Worm (Caenorhabditis elegans) whole organism, L1 larva: Measurements from ENCODE around the gene K09B11.4.

Experiments
- C16A3.4 ChIP-seq: fragments of 150-350 bp; optimal IDR thresholded peaks from 2 replicates; lab custom pipeline; 2014; ENCODE audit warnings: missing biosample characterization, missing genetic modification characterization
- F16B12.6 ChIP-seq: fragments of 150-350 bp; optimal IDR thresholded peaks from 2 replicates; lab custom pipeline; 2014; ENCODE audit warnings: missing biosample characterization, missing genetic modification characterization
- Y116A8C.19 ChIP-seq: sonication (generic microtip); optimal IDR thresholded peaks from 2 replicates; lab custom pipeline; 2016; ENCODE audit warnings: missing compliant biosample characterization, missing genetic modification characterization, borderline replicate concordance
- alr-1 ChIP-seq: fragments of 200-800 bp; sonication (Bioruptor generic); optimal IDR thresholded peaks from 2 replicates; lab custom pipeline; 2018; ENCODE audit warnings: borderline replicate concordance, mild to moderate bottlenecking, missing genetic modification characterization, missing compliant biosample characterization
- aly-2 ChIP-seq: fragments of 150-350 bp; optimal IDR thresholded peaks from 2 replicates; lab custom pipeline; 2014; ENCODE audit warnings: missing biosample characterization, missing genetic modification characterization
- ama-1 ChIP-seq: fragments of 150-350 bp; optimal IDR thresholded peaks from 2 replicates; lab custom pipeline; 2014
- blmp-1 ChIP-seq: fragments of 150-350 bp; optimal IDR thresholded peaks from 2 replicates; lab custom pipeline; 2014; ENCODE audit warnings: missing biosample characterization, missing genetic modification characterization
- ceh-82 ChIP-seq, 3 experiments: fragments of 150-350 bp in 1 of 3; sonication (generic microtip) in 2 of 3; optimal IDR thresholded peaks; 2 replicates each; lab custom pipeline; 2014 to 2017; ENCODE audit warnings: missing biosample characterization in 3 of 3, missing genetic modification characterization in 3 of 3
- ceh-88 ChIP-seq: fragments of 200-800 bp; sonication (Bioruptor generic); IDR thresholded peaks from 2 replicates; pipeline ENCODE4 v1.3.6; 2022; ENCODE audit warnings: missing genetic modification characterization, missing compliant biosample characterization
- dpl-1 ChIP-seq, 3 experiments: fragments of 150-350 bp in 2 of 3; sonication (generic microtip) in 1 of 3; optimal IDR thresholded peaks; 2 replicates each; lab custom pipeline; 2014 to 2017; ENCODE audit warnings: missing biosample characterization in 3 of 3, missing genetic modification characterization in 3 of 3, missing genetic modification reagents in 3 of 3
- dsc-1 ChIP-seq: sonication (generic microtip); optimal IDR thresholded peaks from 2 replicates; lab custom pipeline; 2016; ENCODE audit warnings: mild to moderate bottlenecking, missing genetic modification characterization, missing compliant biosample characterization
- efl-1 ChIP-seq, 4 experiments: fragments of 150-350 bp; optimal IDR thresholded peaks in 3 of 4; peaks in 1 of 4; 1 replicate in 1 of 4; 2 replicates in 3 of 4; lab custom pipeline; 2014; ENCODE audit warnings: missing biosample characterization in 2 of 4, missing genetic modification characterization in 2 of 4, missing genetic modification reagents in 2 of 4
- efl-3 ChIP-seq: fragments of 200-800 bp; sonication (Bioruptor generic); optimal IDR thresholded peaks from 2 replicates; lab custom pipeline; 2018; ENCODE audit warnings: mild to moderate bottlenecking, missing genetic modification characterization, missing compliant biosample characterization
- egl-13 ChIP-seq: sonication (generic microtip); optimal IDR thresholded peaks from 2 replicates; lab custom pipeline; 2016; ENCODE audit warnings: missing genotype, missing genetic modification reagents, missing genetic modification characterization, missing compliant biosample characterization
- elt-2 ChIP-seq: sonication (generic microtip); optimal IDR thresholded peaks from 2 replicates; lab custom pipeline; 2016; ENCODE audit warnings: missing genetic modification characterization, mild to moderate bottlenecking, inconsistent platforms, missing compliant biosample characterization, missing genetic modification reagents
- elt-3 ChIP-seq, 6 experiments: fragments of 150-350 bp in 1 of 6; sonication (generic microtip); optimal IDR thresholded peaks; 2 replicates each; lab custom pipeline; 2017 to 2018; ENCODE audit warnings: missing biosample characterization in 6 of 6, missing genetic modification characterization in 6 of 6, inconsistent platforms in 1 of 6
- ets-5 ChIP-seq: fragments of 200-800 bp; sonication (Bioruptor generic); IDR thresholded peaks from 2 replicates; pipeline ENCODE4 v1.3.6; 2022; ENCODE audit warnings: missing genetic modification characterization, missing compliant biosample characterization
- fkh-8 ChIP-seq: sonication (generic microtip); optimal IDR thresholded peaks from 2 replicates; lab custom pipeline; 2016; ENCODE audit warnings: mild to moderate bottlenecking, missing genetic modification characterization, missing compliant biosample characterization
- grh-1 ChIP-seq: fragments of 200-800 bp; sonication (Bioruptor generic); IDR thresholded peaks from 2 replicates; pipeline ENCODE4 v1.3.6; 2022; ENCODE audit warnings: missing genetic modification reagents, missing genetic modification characterization, missing compliant biosample characterization
- hlh-4 ChIP-seq: sonication (generic microtip); optimal IDR thresholded peaks from 2 replicates; lab custom pipeline; 2016; ENCODE audit warnings: mild to moderate bottlenecking, missing genetic modification characterization, missing compliant biosample characterization
- hpl-2 ChIP-seq: fragments of 150-350 bp; optimal IDR thresholded peaks from 2 replicates; lab custom pipeline; 2014; ENCODE audit warnings: missing biosample characterization, missing genetic modification reagents, missing genetic modification characterization
- jun-1 ChIP-seq: fragments of 150-350 bp; optimal IDR thresholded peaks from 2 replicates; lab custom pipeline; 2014; ENCODE audit warnings: missing biosample characterization, missing genetic modification reagents, missing genetic modification characterization
- lin-14 ChIP-seq: fragments of 200-800 bp; sonication (Bioruptor generic); optimal IDR thresholded peaks from 2 replicates; lab custom pipeline; 2018; ENCODE audit warnings: mild to moderate bottlenecking, missing genetic modification characterization, moderate library complexity, missing compliant biosample characterization
- lin-35 ChIP-seq, 2 experiments: fragments of 150-350 bp; optimal IDR thresholded peaks; 2 replicates each; lab custom pipeline; 2014; ENCODE audit warnings: missing biosample characterization in 2 of 2, missing genetic modification characterization in 2 of 2, missing genetic modification reagents in 2 of 2
- lin-39 ChIP-seq: fragments of 150-350 bp; optimal IDR thresholded peaks from 2 replicates; lab custom pipeline; 2014; ENCODE audit warnings: missing biosample characterization, missing genetic modification reagents, missing genetic modification characterization
- lir-3 ChIP-seq: sonication (generic microtip); optimal IDR thresholded peaks from 2 replicates; lab custom pipeline; 2016; ENCODE audit warnings: mild to moderate bottlenecking, missing genetic modification characterization, moderate library complexity, missing compliant biosample characterization; ENCODE audit not compliant: poor library complexity
- mab-9 ChIP-seq: fragments of 200-800 bp; sonication (Bioruptor generic); IDR thresholded peaks from 2 replicates; pipeline ENCODE4 v1.3.6; 2022; ENCODE audit warnings: missing genetic modification reagents, missing genetic modification characterization, missing compliant biosample characterization
- mdl-1 ChIP-seq, 2 experiments: fragments of 150-350 bp; optimal IDR thresholded peaks; 2 replicates each; lab custom pipeline; 2014 to 2017; ENCODE audit warnings: missing biosample characterization in 2 of 2, missing genetic modification characterization in 2 of 2, inconsistent platforms in 1 of 2
- mep-1 ChIP-seq: fragments of 150-350 bp; optimal IDR thresholded peaks from 2 replicates; lab custom pipeline; 2014; ENCODE audit warnings: missing biosample characterization, missing genetic modification characterization
- nhr-12 ChIP-seq: sonication (generic microtip); optimal IDR thresholded peaks from 2 replicates; lab custom pipeline; 2017; ENCODE audit warnings: missing biosample characterization, missing genetic modification characterization
- nhr-19 ChIP-seq: fragments of 200-800 bp; sonication (Bioruptor generic); conservative IDR thresholded peaks from 2 replicates; pipeline ENCODE4 v1.3.6; 2022; ENCODE audit warnings: missing genetic modification characterization, missing compliant biosample characterization
- nhr-20 ChIP-seq: sonication (generic microtip); optimal IDR thresholded peaks from 2 replicates; lab custom pipeline; 2016; ENCODE audit warnings: mild to moderate bottlenecking, missing genetic modification characterization, missing compliant biosample characterization
- nhr-237 ChIP-seq: fragments of 150-350 bp; optimal IDR thresholded peaks from 2 replicates; lab custom pipeline; 2014; ENCODE audit warnings: missing biosample characterization, missing genetic modification characterization
- nhr-28 ChIP-seq: fragments of 150-350 bp; optimal IDR thresholded peaks from 2 replicates; lab custom pipeline; 2014; ENCODE audit warnings: missing biosample characterization, missing genetic modification characterization
- nhr-47 ChIP-seq: sonication (generic microtip); optimal IDR thresholded peaks from 2 replicates; lab custom pipeline; 2016; ENCODE audit warnings: mild to moderate bottlenecking, missing genetic modification characterization, moderate library complexity, missing compliant biosample characterization
- nhr-71 ChIP-seq: sonication (generic microtip); optimal IDR thresholded peaks from 2 replicates; lab custom pipeline; 2016; ENCODE audit warnings: mild to moderate bottlenecking, missing genetic modification characterization, moderate library complexity, missing compliant biosample characterization
- nhr-77 ChIP-seq: fragments of 150-350 bp; optimal IDR thresholded peaks from 2 replicates; lab custom pipeline; 2014; ENCODE audit warnings: missing biosample characterization, missing genetic modification characterization
- nhr-84 ChIP-seq: sonication (generic microtip); optimal IDR thresholded peaks from 2 replicates; lab custom pipeline; 2017; ENCODE audit warnings: missing biosample characterization, missing genetic modification characterization
- nhr-85 ChIP-seq: sonication (generic microtip); peaks from one replicate; lab custom pipeline; 2016; ENCODE audit warnings: missing genetic modification characterization, inconsistent platforms, missing compliant biosample characterization
- pax-3 ChIP-seq: fragments of 200-800 bp; sonication (Bioruptor generic); optimal IDR thresholded peaks from 2 replicates; lab custom pipeline; 2018; ENCODE audit warnings: mild to moderate bottlenecking, missing genetic modification characterization, moderate library complexity, missing compliant biosample characterization
- pqm-1 ChIP-seq: sonication (generic microtip); optimal IDR thresholded peaks from 3 replicates; lab custom pipeline; 2017; ENCODE audit warnings: missing biosample characterization, missing genetic modification characterization
- rnt-1 ChIP-seq: sonication (generic microtip); optimal IDR thresholded peaks from 2 replicates; lab custom pipeline; 2016; ENCODE audit warnings: mild to moderate bottlenecking, missing genetic modification characterization, moderate library complexity, missing compliant biosample characterization
- sptf-1 ChIP-seq: fragments of 150-350 bp; optimal IDR thresholded peaks from 2 replicates; lab custom pipeline; 2014; ENCODE audit warnings: missing biosample characterization, missing genetic modification characterization
- tlp-1 ChIP-seq: fragments of 150-350 bp; optimal IDR thresholded peaks from 2 replicates; lab custom pipeline; 2014; ENCODE audit warnings: missing biosample characterization, missing genetic modification characterization
- unc-130 ChIP-seq: fragments of 150-350 bp; optimal IDR thresholded peaks from 2 replicates; lab custom pipeline; 2017; ENCODE audit warnings: missing biosample characterization, missing genetic modification characterization, inconsistent platforms
- unc-30 ChIP-seq: sonication (generic microtip); optimal IDR thresholded peaks from 2 replicates; lab custom pipeline; 2017; ENCODE audit warnings: missing biosample characterization, missing genetic modification characterization
- unc-98 ChIP-seq: fragments of 200-800 bp; sonication (Bioruptor generic); IDR thresholded peaks from 2 replicates; pipeline ENCODE4 v1.3.6; 2022; ENCODE audit warnings: missing genetic modification characterization, missing compliant biosample characterization
- vab-15 ChIP-seq: sonication (generic microtip); optimal IDR thresholded peaks from 2 replicates; lab custom pipeline; 2017; ENCODE audit warnings: missing genotype, mild to moderate bottlenecking, missing genetic modification characterization, missing compliant biosample characterization
- xbp-1 ChIP-seq: sonication (generic microtip); optimal IDR thresholded peaks from 2 replicates; lab custom pipeline; 2016; ENCODE audit warnings: missing genetic modification characterization, missing compliant biosample characterization
- zag-1 ChIP-seq: fragments of 150-350 bp; optimal IDR thresholded peaks from 2 replicates; lab custom pipeline; 2014; ENCODE audit warnings: missing biosample characterization, missing genetic modification characterization

K09B11.4 gene

DNA sequence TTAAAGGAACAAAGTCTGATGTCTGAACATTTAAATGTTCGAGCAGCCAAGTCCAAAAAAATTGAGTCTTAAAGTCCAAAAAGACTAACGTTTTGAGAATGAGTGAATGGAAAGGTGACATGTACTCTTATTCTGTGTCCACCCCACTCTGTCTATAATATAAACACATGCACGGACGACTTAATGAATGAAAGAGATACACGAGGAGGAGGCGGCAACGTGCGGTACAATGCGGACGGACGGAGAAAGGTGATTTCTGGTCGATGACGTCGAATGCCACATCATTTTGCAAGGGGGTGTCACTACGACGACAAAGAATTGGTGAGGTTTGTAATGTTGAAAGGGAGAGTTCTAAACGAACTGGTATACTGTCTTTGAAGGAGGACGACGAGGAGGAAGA is 34.7 kb upstream of the K09B11.4 start:
- peak; percentile 47 for TF ChIP-seq blmp-1
- no peak for TF ChIP-seq aly-2 (tag; lab: Kevin White, UChicago)
- no peak for TF ChIP-seq nhr-237 (tag; lab: Kevin White, UChicago)
- TF ChIP-seq grh-1 (GFP tag; lab: Robert Waterston, UW), result peak; percentile 15; the same call in 1 of the 2 replicates
- TF ChIP-seq mep-1, result no peak

DNA sequence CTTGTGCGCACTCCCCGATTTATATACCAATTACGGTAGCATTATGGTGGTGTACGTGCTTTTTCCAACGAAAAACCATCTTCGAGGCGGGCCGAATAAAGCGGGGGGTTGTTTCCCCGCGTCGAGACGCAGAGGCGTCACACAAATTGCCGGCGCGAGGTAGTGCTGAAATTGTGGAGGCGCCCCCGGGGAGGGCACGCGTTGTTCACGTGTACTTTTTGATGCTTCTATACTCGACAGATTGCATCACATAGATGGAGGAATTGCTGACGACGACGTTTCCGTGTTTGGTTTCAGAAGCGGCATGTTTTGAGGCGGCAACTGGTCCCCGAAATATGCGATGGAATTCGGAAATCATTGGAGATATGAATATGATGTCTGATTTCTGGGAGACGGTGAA is 34.1 kb upstream of the K09B11.4 start:
- peak in 3 of 6 experiments; percentile 36 to 81 (median 74) for TF ChIP-seq elt-3 (tag; optimal IDR thresholded peaks at IDR 0.05; lab: Kevin White, UChicago)
- peak; percentile 90 for TF ChIP-seq elt-2 (tag; lab: Kevin White, UChicago)
- TF ChIP-seq dpl-1 (GFP tag; optimal IDR thresholded peaks at IDR 0.05; lab: Kevin White, UChicago), result peak; percentile 44 to 53 (median 51)
- peak; percentile 77 for TF ChIP-seq jun-1
- TF ChIP-seq nhr-20 (tag; lab: Kevin White, UChicago), result peak; percentile 95
- peak; percentile 76 for TF ChIP-seq grh-1 (GFP tag; lab: Robert Waterston, UW)
- TF ChIP-seq zag-1 (tag; lab: Kevin White, UChicago), result no peak
- TF ChIP-seq hpl-2 (GFP tag; lab: Kevin White, UChicago), result no peak
- TF ChIP-seq lin-39 (tag; lab: Kevin White, UChicago), result no peak
- peak; percentile 96 for TF ChIP-seq nhr-85
- TF ChIP-seq efl-1 (optimal IDR thresholded peaks at IDR 0.05; lab: Kevin White, UChicago), result peak; percentile 66 to 81
- peak; percentile 40 to 96 for TF ChIP-seq efl-1 (GFP tag; optimal IDR thresholded peaks at IDR 0.05 in 1 of 2; lab: Kevin White, UChicago)
- TF ChIP-seq nhr-77, result peak; percentile 70
- no peak for TF ChIP-seq aly-2 (tag; lab: Kevin White, UChicago)
- no peak for TF ChIP-seq ama-1
- TF ChIP-seq unc-130 (tag; lab: Kevin White, UChicago), result peak; percentile 86
- TF ChIP-seq efl-3 (GFP tag; lab: Kevin White, UChicago), result no peak
- peak; percentile 78 for TF ChIP-seq pax-3 (tag; lab: Kevin White, UChicago)
- TF ChIP-seq mab-9 (GFP tag; lab: Robert Waterston, UW), result peak; percentile 71
- peak; percentile 79 for TF ChIP-seq xbp-1 (tag; lab: Kevin White, UChicago)
- no peak for TF ChIP-seq nhr-28 (tag; lab: Kevin White, UChicago)
- peak; percentile 85 for TF ChIP-seq rnt-1 (tag; lab: Kevin White, UChicago)
- TF ChIP-seq nhr-47 (tag; lab: Kevin White, UChicago), result peak; percentile 90
- TF ChIP-seq hlh-4 (tag; lab: Kevin White, UChicago), result no peak
- TF ChIP-seq egl-13 (tag; lab: Kevin White, UChicago), result peak; percentile 79
- TF ChIP-seq dsc-1 (tag; lab: Kevin White, UChicago), result peak; percentile 43
- TF ChIP-seq ceh-82 (tag; optimal IDR thresholded peaks at IDR 0.05; lab: Kevin White, UChicago), result peak; percentile 79 to 96 (median 84)
- peak; percentile 66 to 82 for TF ChIP-seq lin-35 (GFP tag; optimal IDR thresholded peaks at IDR 0.05; lab: Kevin White, UChicago)
- no peak for TF ChIP-seq tlp-1 (tag; lab: Kevin White, UChicago)
- TF ChIP-seq mdl-1 (tag; optimal IDR thresholded peaks at IDR 0.05; lab: Kevin White, UChicago), result peak in 1 of 2 experiments; percentile 90
- peak; percentile 75 for TF ChIP-seq C16A3.4 (tag; lab: Kevin White, UChicago)
- TF ChIP-seq blmp-1, result peak; percentile 50
- peak; percentile 8; the same call in 1 of the 2 replicates for TF ChIP-seq unc-98 (GFP tag; lab: Robert Waterston, UW)
- peak; percentile 69 for TF ChIP-seq vab-15 (tag; lab: Kevin White, UChicago)
- TF ChIP-seq ceh-88, result no peak; the same call in 1 of the 2 replicates
- peak; percentile 97 for TF ChIP-seq nhr-71 (tag; lab: Kevin White, UChicago)
- peak; percentile 38 for TF ChIP-seq F16B12.6 (tag; lab: Kevin White, UChicago)
- no peak for TF ChIP-seq Y116A8C.19 (tag; lab: Kevin White, UChicago)
- no peak for TF ChIP-seq sptf-1
- TF ChIP-seq pqm-1 (tag; lab: Kevin White, UChicago), result peak; percentile 58
- peak; percentile 99 for TF ChIP-seq lin-14 (GFP tag; lab: Kevin White, UChicago)
- no peak for TF ChIP-seq ets-5 (GFP tag; lab: Robert Waterston, UW)
- TF ChIP-seq lir-3 (tag; lab: Kevin White, UChicago), result peak; percentile 62
- no peak for TF ChIP-seq nhr-12 (tag; lab: Kevin White, UChicago)
- TF ChIP-seq fkh-8 (tag; lab: Kevin White, UChicago), result peak; percentile 96
- no peak for TF ChIP-seq alr-1 (tag; lab: Kevin White, UChicago)
- no peak for TF ChIP-seq nhr-84 (tag; lab: Kevin White, UChicago)
- no peak for TF ChIP-seq unc-30 (tag; lab: Kevin White, UChicago)
- TF ChIP-seq nhr-19 (GFP tag; lab: Robert Waterston, UW), result peak; percentile 93
